Fruit fly (Drosophila melanogaster) whole organism, prepupa: Measurements from ENCODE around the gene Rab30.

Source experiments
- CG6276 ChIP-seq: fragments of 200-800 bp; sonication (Bioruptor generic); optimal IDR thresholded peaks from 2 replicates; lab custom pipeline; 2017; ENCODE audit warnings: missing biosample characterization, mild to moderate bottlenecking, missing genetic modification characterization
- Gug ChIP-seq: fragments of 200-800 bp; sonication (Bioruptor generic); IDR thresholded peaks from 2 replicates; pipeline ENCODE4 v1.3.6; 2022; ENCODE audit warnings: missing biosample characterization, missing genetic modification characterization
- Sox15 ChIP-seq: fragments of 200-800 bp; sonication (Bioruptor generic); optimal IDR thresholded peaks from 3 replicates; lab custom pipeline; 2016; ENCODE audit warnings: missing biosample characterization, missing genetic modification characterization
- dac ChIP-seq: fragments of 200-800 bp; sonication (Bioruptor generic); optimal IDR thresholded peaks from 2 replicates; lab custom pipeline; 2017; ENCODE audit warnings: missing biosample characterization, mild to moderate bottlenecking, missing genetic modification characterization

dm6 chr2L:7043039-7043905 is 10.9 kb upstream of the Rab30 start:
- no peak for TF ChIP-seq Gug (GFP tag; lab: Robert Waterston, UW)
- peak; percentile 35 for TF ChIP-seq CG6276 (GFP tag; lab: Kevin White, UChicago)
- no peak for TF ChIP-seq Sox15
- TF ChIP-seq dac (GFP tag; lab: Kevin White, UChicago) = no peak
